Worm (Caenorhabditis elegans): ENCODE data around the gene nhr-8.

The nhr-8 gene

ce11 chrIV:7724912-7725311 is 14.1 kb downstream of the nhr-8 start:
- TF ChIP-seq W03F9.2 (tag; optimal IDR thresholded peaks at IDR 0.05): no peak
- no peak for TF ChIP-seq dao-5 (tag; optimal IDR thresholded peaks at IDR 0.05)
- TF ChIP-seq him-1 (tag; optimal IDR thresholded peaks at IDR 0.05): no peak

ce11 chrIV:7726325-7726724 is 15.5 kb downstream of the nhr-8 start, which contains the start of gene C50F7.5:
Gene C50F7.5 (plus strand): TSS chrIV:7726719.
- TF ChIP-seq dao-5 (tag; optimal IDR thresholded peaks at IDR 0.05) (no peak), him-1 (tag; optimal IDR thresholded peaks at IDR 0.05) (no peak), W03F9.2 (tag; optimal IDR thresholded peaks at IDR 0.05) (no peak)

- TF ChIP-seq him-1 (tag; optimal IDR thresholded peaks at IDR 0.05) (no peak), W03F9.2 (tag; optimal IDR thresholded peaks at IDR 0.05) (no peak), dao-5 (tag; optimal IDR thresholded peaks at IDR 0.05) (no peak)
These were observed 16.5 kb downstream of the nhr-8 start for ce11 chrIV:7727258-7727657.

ce11 chrIV:7728402-7728963 is 17.7 kb downstream of the nhr-8 start, which contains the start of gene sucg-1:
Gene sucg-1 (plus strand): TSS chrIV:7728913.
- TF ChIP-seq W03F9.2 (tag; optimal IDR thresholded peaks at IDR 0.05) (no peak), dao-5 (tag; optimal IDR thresholded peaks at IDR 0.05) (no peak), him-1 (tag; optimal IDR thresholded peaks at IDR 0.05) (no peak)

- TF ChIP-seq dao-5 (tag; optimal IDR thresholded peaks at IDR 0.05) (no peak), him-1 (tag; optimal IDR thresholded peaks at IDR 0.05) (no peak), W03F9.2 (tag; optimal IDR thresholded peaks at IDR 0.05) (no peak)
These were observed 21.2 kb downstream of the nhr-8 start, which contains the start of the genes C50F7.9 and C50F7.3 for ce11 chrIV:7731960-7732359. Gene C50F7.9 (minus strand): TSS chrIV:7732060. Gene C50F7.3 (plus strand): TSS chrIV:7732329.

- no peak for TF ChIP-seq him-1 (tag; optimal IDR thresholded peaks at IDR 0.05)
- no peak for TF ChIP-seq dao-5 (tag; optimal IDR thresholded peaks at IDR 0.05)
- TF ChIP-seq W03F9.2 (tag; optimal IDR thresholded peaks at IDR 0.05): no peak
These were observed 23.4 kb downstream of the nhr-8 start for ce11 chrIV:7734173-7734572.

ce11 chrIV:7734619-7735018 is 23.8 kb downstream of the nhr-8 start, which contains the start of gene clx-1:
Gene clx-1 (plus strand): TSS chrIV:7734648.
- TF ChIP-seq dao-5 (tag; optimal IDR thresholded peaks at IDR 0.05) (no peak), him-1 (tag; optimal IDR thresholded peaks at IDR 0.05) (no peak), W03F9.2 (tag; optimal IDR thresholded peaks at IDR 0.05) (no peak)

- TF ChIP-seq him-1 (tag; optimal IDR thresholded peaks at IDR 0.05) (no peak), W03F9.2 (tag; optimal IDR thresholded peaks at IDR 0.05) (no peak), dao-5 (tag; optimal IDR thresholded peaks at IDR 0.05) (no peak)
These were observed 25.8 kb downstream of the nhr-8 start for ce11 chrIV:7736616-7737015.

- TF ChIP-seq dao-5 (tag; optimal IDR thresholded peaks at IDR 0.05): no peak
- no peak for TF ChIP-seq him-1 (tag; optimal IDR thresholded peaks at IDR 0.05)
- no peak for TF ChIP-seq W03F9.2 (tag; optimal IDR thresholded peaks at IDR 0.05)
These were observed 32.8 kb downstream of the nhr-8 start, which contains the start of gene npr-35 for ce11 chrIV:7743539-7743938. Gene npr-35 (plus strand): TSS chrIV:7743839.

ce11 chrIV:7747838-7748237 is 37.1 kb downstream of the nhr-8 start, which contains the start of gene klo-1:
Gene klo-1 (minus strand): TSS chrIV:7748225.
- TF ChIP-seq W03F9.2 (tag; optimal IDR thresholded peaks at IDR 0.05) (no peak), dao-5 (tag; optimal IDR thresholded peaks at IDR 0.05) (no peak)

ce11 chrIV:7753108-7753507 is 42.3 kb downstream of the nhr-8 start, which contains the start of gene col-14:
Gene col-14 (plus strand): TSS chrIV:7753408.
- no peak for TF ChIP-seq W03F9.2 (tag; optimal IDR thresholded peaks at IDR 0.05)
- TF ChIP-seq dao-5 (tag; optimal IDR thresholded peaks at IDR 0.05): no peak
- no peak for TF ChIP-seq him-1 (tag; optimal IDR thresholded peaks at IDR 0.05)

ce11 chrIV:7754114-7754513 is 43.3 kb downstream of the nhr-8 start:
- TF ChIP-seq him-1 (tag; optimal IDR thresholded peaks at IDR 0.05) (no peak), W03F9.2 (tag; optimal IDR thresholded peaks at IDR 0.05) (no peak), dao-5 (tag; optimal IDR thresholded peaks at IDR 0.05) (no peak)

- no peak for TF ChIP-seq him-1 (tag; optimal IDR thresholded peaks at IDR 0.05)
- TF ChIP-seq dao-5 (tag; optimal IDR thresholded peaks at IDR 0.05): no peak
These were observed 46.5 kb downstream of the nhr-8 start, which contains the start of gene C46A5.4 for ce11 chrIV:7757245-7757644. Gene C46A5.4 (minus strand): TSS chrIV:7757345.

ce11 chrIV:7759527-7759926 is 48.7 kb downstream of the nhr-8 start, which contains the start of gene dsb-3:
Gene dsb-3 (minus strand): TSS chrIV:7759627.
- TF ChIP-seq W03F9.2 (tag; optimal IDR thresholded peaks at IDR 0.05) (no peak), dao-5 (tag; optimal IDR thresholded peaks at IDR 0.05) (no peak)

- TF ChIP-seq dao-5 (tag; optimal IDR thresholded peaks at IDR 0.05) (no peak), W03F9.2 (tag; optimal IDR thresholded peaks at IDR 0.05) (no peak), him-1 (tag; optimal IDR thresholded peaks at IDR 0.05) (no peak)
These were observed 49.3 kb downstream of the nhr-8 start, which contains the start of gene del-7 for ce11 chrIV:7760117-7760516. Gene del-7 (plus strand): TSS chrIV:7760417.
